Worm (Caenorhabditis elegans): ENCODE results near the gene srt-3.

Gene srt-3

DNA sequence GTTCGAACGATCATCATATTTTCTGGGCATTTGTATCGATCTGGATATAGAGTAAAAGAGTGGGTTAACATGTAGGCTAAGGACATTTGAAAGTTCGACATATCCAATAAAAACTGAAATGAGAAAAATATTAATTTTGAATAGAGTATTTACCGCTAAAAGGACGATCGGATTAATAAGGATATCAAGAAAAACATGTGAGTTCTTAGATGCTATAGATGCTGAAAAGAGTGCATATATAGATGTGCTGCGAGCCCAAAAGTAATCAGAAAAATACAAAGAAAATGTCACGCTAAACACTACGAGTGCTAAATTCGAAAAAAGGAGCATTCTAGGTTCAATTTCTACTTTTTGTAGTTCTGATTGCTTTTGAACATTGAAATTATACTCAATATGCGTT is 17.6 kb downstream of the srt-3 start, which contains the start of gene srt-12:
Gene srt-12, minus strand, starts transcription at position 101 of the 400 bp plus-strand sequence.
- TF ChIP-seq elt-1 (tag; optimal IDR thresholded peaks at IDR 0.05), result no peak
- no peak for TF ChIP-seq nhr-11 (tag; optimal IDR thresholded peaks at IDR 0.05)
- no peak for TF ChIP-seq lin-13 (GFP tag; optimal IDR thresholded peaks at IDR 0.05)
- TF ChIP-seq F13H6.1 (tag; optimal IDR thresholded peaks at IDR 0.05), result no peak
- no peak for TF ChIP-seq nhr-12 (tag; optimal IDR thresholded peaks at IDR 0.05)
- TF ChIP-seq lin-39 (tag; optimal IDR thresholded peaks at IDR 0.05), result no peak
- no peak for TF ChIP-seq zag-1 (tag; optimal IDR thresholded peaks at IDR 0.05)
- TF ChIP-seq nhr-237 (tag; optimal IDR thresholded peaks at IDR 0.05), result no peak
- no peak for TF ChIP-seq unc-62 (GFP tag; optimal IDR thresholded peaks at IDR 0.05)
- TF ChIP-seq nhr-21 (tag; optimal IDR thresholded peaks at IDR 0.05), result no peak
- TF ChIP-seq C34F6.9 (tag; optimal IDR thresholded peaks at IDR 0.05), result no peak
- TF ChIP-seq ZK546.5 (tag; optimal IDR thresholded peaks at IDR 0.05), result no peak
- TF ChIP-seq R02D3.7 (tag; optimal IDR thresholded peaks at IDR 0.05), result no peak
- no peak for TF ChIP-seq sma-3 (GFP tag; optimal IDR thresholded peaks at IDR 0.05)

DNA sequence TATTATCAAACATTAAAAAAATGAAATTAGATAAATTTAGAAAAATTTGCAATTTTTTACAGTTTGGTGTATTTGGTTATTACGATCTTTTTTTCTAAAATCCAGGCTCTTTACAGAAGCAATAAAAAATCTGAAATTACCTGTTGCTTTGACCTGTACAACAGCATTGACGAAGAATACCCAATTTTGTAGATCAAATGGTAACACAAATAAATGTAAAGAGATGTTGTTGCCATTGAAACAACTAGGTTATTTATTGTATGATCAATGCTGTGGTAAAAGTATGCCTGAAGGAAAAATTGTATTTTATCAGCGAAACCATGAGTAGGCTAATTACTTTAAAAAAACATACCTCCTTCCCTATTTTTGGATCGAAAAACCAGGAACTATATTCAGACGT is 18.4 kb downstream of the srt-3 start:
- TF ChIP-seq mbf-1 (tag; optimal IDR thresholded peaks at IDR 0.05), result no peak
- no peak for TF ChIP-seq sma-9 (GFP tag; optimal IDR thresholded peaks at IDR 0.05)
- no peak for TF ChIP-seq sma-9 (tag; optimal IDR thresholded peaks at IDR 0.05)
- no peak for TF ChIP-seq nhr-77 (tag; optimal IDR thresholded peaks at IDR 0.05)
- TF ChIP-seq mdl-1 (tag; optimal IDR thresholded peaks at IDR 0.05), result no peak
- TF ChIP-seq F13H6.1 (tag; optimal IDR thresholded peaks at IDR 0.05), result no peak
- TF ChIP-seq ama-1 (optimal IDR thresholded peaks at IDR 0.05), result no peak
- no peak for TF ChIP-seq nhr-11 (tag; optimal IDR thresholded peaks at IDR 0.05)

DNA sequence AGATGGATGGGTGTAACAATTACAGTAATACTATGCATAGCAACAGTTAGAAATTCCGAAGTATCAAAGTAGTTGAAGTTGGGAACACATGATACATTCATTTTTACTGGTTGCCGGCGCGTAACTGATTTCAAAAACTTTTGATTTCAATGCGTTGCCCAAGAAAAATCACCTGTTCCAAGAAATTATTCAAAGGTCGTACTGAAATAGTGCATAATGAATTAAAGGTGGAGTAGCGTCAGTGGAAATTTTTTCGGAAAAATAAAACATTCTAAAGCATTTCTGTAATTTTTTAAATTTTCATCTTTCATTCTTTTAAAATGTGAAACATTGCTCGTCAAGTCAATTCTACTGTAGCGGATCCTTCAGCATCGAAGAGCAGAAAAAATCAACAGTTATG is 19.7 kb downstream of the srt-3 start, which contains the start of gene srh-204:
Gene srh-204, minus strand, starts transcription at position 101 of the 400 bp plus-strand sequence.
- no peak for TF ChIP-seq nhr-23 (tag; optimal IDR thresholded peaks at IDR 0.05)
- no peak for TF ChIP-seq mab-5 (tag; optimal IDR thresholded peaks at IDR 0.05)
- TF ChIP-seq sma-9 (GFP tag; optimal IDR thresholded peaks at IDR 0.05), result no peak
- no peak for TF ChIP-seq sma-9 (tag; optimal IDR thresholded peaks at IDR 0.05)
- no peak for TF ChIP-seq lin-11 (tag; optimal IDR thresholded peaks at IDR 0.05)
- TF ChIP-seq nhr-12 (tag; optimal IDR thresholded peaks at IDR 0.05), result no peak

DNA sequence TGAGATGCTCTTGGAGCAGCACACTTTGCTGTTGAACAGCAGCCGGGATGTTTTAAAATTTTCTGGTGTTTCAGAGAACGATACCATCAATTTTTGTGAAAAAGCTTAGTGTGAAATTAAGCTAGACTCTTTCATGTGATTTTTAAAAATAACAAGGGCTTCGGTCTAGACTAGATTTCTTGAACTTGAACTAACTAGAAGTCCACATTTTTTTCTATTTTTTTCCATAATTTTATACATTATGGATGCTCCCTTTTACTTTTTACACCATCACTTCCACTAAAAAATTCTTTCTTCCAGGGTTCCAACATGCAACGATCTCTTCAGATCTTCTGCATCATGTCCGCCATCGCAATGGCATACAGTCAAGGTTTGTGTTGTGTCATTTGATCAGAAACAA is 23.9 kb downstream of the srt-3 start, which contains the start of gene nlp-13:
Gene nlp-13, plus strand, starts transcription at position 301 of the 400 bp plus-strand sequence.
- no peak for TF ChIP-seq nhr-11 (tag; optimal IDR thresholded peaks at IDR 0.05)
- TF ChIP-seq alr-1 (tag; optimal IDR thresholded peaks at IDR 0.05), result no peak
- TF ChIP-seq unc-55 (GFP tag; optimal IDR thresholded peaks at IDR 0.05), result no peak
- TF ChIP-seq sem-4 (tag; optimal IDR thresholded peaks at IDR 0.05), result no peak
- no peak for TF ChIP-seq skn-1 (tag; optimal IDR thresholded peaks at IDR 0.05)

DNA sequence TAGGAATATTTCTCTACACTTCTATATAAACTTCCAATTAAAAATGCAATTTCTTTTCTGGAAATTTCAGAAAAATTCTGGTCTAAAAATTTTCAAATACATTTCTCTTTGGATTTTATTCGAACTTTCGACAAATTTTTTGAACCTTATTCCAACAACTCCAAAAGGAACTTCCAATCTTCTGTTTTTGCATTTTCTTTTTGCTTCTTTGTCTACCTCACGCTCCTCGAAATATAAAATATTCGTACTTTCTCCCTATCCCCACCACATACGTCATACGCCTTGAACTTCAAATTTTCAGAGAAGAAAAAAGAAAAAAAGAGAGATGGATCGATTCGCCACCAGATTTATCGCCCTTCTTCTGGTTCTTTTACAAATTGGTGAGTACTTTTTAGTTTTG is 40.6 kb downstream of the srt-3 start, which contains the start of gene nlp-9:
Gene nlp-9, plus strand, starts transcription at position 301 of the 400 bp plus-strand sequence.
- no peak for TF ChIP-seq nhr-11 (tag; optimal IDR thresholded peaks at IDR 0.05)
- TF ChIP-seq crh-2 (tag; optimal IDR thresholded peaks at IDR 0.05), result no peak
- TF ChIP-seq C34F6.9 (tag; optimal IDR thresholded peaks at IDR 0.05), result no peak
- TF ChIP-seq fos-1 (tag; optimal IDR thresholded peaks at IDR 0.05), result no peak
- TF ChIP-seq nhr-10 (tag; optimal IDR thresholded peaks at IDR 0.05), result no peak
- no peak for TF ChIP-seq nhr-25 (tag; optimal IDR thresholded peaks at IDR 0.05)
- TF ChIP-seq gmeb-1 (tag; optimal IDR thresholded peaks at IDR 0.05), result no peak
- TF ChIP-seq unc-55 (GFP tag; optimal IDR thresholded peaks at IDR 0.05), result no peak
- TF ChIP-seq skn-1 (tag; optimal IDR thresholded peaks at IDR 0.05), result no peak
- no peak for TF ChIP-seq F13H6.1 (tag; optimal IDR thresholded peaks at IDR 0.05)
- no peak for TF ChIP-seq egl-27 (tag; optimal IDR thresholded peaks at IDR 0.05)
- no peak for TF ChIP-seq unc-62 (GFP tag; optimal IDR thresholded peaks at IDR 0.05)
- no peak for TF ChIP-seq unc-39 (tag; optimal IDR thresholded peaks at IDR 0.05)
- TF ChIP-seq sem-4 (tag; optimal IDR thresholded peaks at IDR 0.05), result no peak
- TF ChIP-seq nhr-6 (tag; optimal IDR thresholded peaks at IDR 0.05), result no peak
- TF ChIP-seq nhr-23 (tag; optimal IDR thresholded peaks at IDR 0.05), result no peak
- TF ChIP-seq alr-1 (tag; optimal IDR thresholded peaks at IDR 0.05), result no peak
- TF ChIP-seq nhr-21 (tag; optimal IDR thresholded peaks at IDR 0.05), result no peak
- TF ChIP-seq nhr-237 (tag; optimal IDR thresholded peaks at IDR 0.05), result no peak

Measured in whole organism, L2 larva.